Fruit fly (Drosophila melanogaster) whole organism, embryonic: ENCODE measurements around the gene dgt6.

Experiments used
- Aef1 ChIP-seq: fragments of 200-800 bp; sonication (Bioruptor generic); IDR thresholded peaks from 3 replicates; pipeline ENCODE4 v1.3.6; 2022; ENCODE audit warnings: missing biosample characterization, missing genetic modification characterization
- BtbVII ChIP-seq: fragments of 200-800 bp; sonication (Bioruptor generic); optimal IDR thresholded peaks from 3 replicates; lab custom pipeline; 2017; ENCODE audit warnings: missing biosample characterization, mild to moderate bottlenecking, missing genetic modification characterization
- Bteb2 ChIP-seq: fragments of 200-800 bp; sonication (Bioruptor generic); optimal IDR thresholded peaks from 2 replicates; lab custom pipeline; 2016; ENCODE audit warnings: missing biosample characterization, missing genetic modification characterization
- CG13296 ChIP-seq: fragments of 200-800 bp; sonication (Bioruptor generic); optimal IDR thresholded peaks from 3 replicates; lab custom pipeline; 2018; ENCODE audit warnings: missing biosample characterization, mild to moderate bottlenecking, missing genetic modification characterization
- CG14050 ChIP-seq: fragments of 200-800 bp; sonication (Bioruptor generic); IDR thresholded peaks from 3 replicates; pipeline ENCODE4 v1.3.6; 2022; ENCODE audit warnings: missing biosample characterization, missing genetic modification characterization
- CG14667 ChIP-seq: fragments of 200-800 bp; sonication (Bioruptor generic); IDR thresholded peaks from 2 replicates; pipeline ENCODE4 v1.3.6; 2022; ENCODE audit warnings: missing biosample characterization, missing genetic modification characterization
- CG14965 ChIP-seq: fragments of 200-800 bp; sonication (Bioruptor generic); optimal IDR thresholded peaks from 2 replicates; lab custom pipeline; 2016; ENCODE audit warnings: missing biosample characterization, missing genetic modification characterization, borderline replicate concordance
- CG15514 ChIP-seq: fragments of 200-800 bp; sonication (Bioruptor generic); optimal IDR thresholded peaks from 3 replicates; lab custom pipeline; 2017; ENCODE audit warnings: missing biosample characterization, missing genetic modification characterization, mild to moderate bottlenecking, moderate library complexity, missing genetic modification reagents
- CG15696 ChIP-seq: fragments of 200-800 bp; sonication (Bioruptor generic); optimal IDR thresholded peaks from 2 replicates; lab custom pipeline; 2019; ENCODE audit warnings: missing biosample characterization, mild to moderate bottlenecking, missing genetic modification characterization, moderate library complexity
- CG17359 ChIP-seq: fragments of 200-800 bp; sonication (Bioruptor generic); optimal IDR thresholded peaks from 3 replicates; lab custom pipeline; 2018; ENCODE audit warnings: missing biosample characterization, mild to moderate bottlenecking, missing genetic modification characterization, moderate library complexity
- CG17361 ChIP-seq: fragments of 200-800 bp; sonication (Bioruptor generic); IDR thresholded peaks from 3 replicates; pipeline ENCODE4 v1.3.6; 2022; ENCODE audit warnings: missing biosample characterization, missing genetic modification characterization
- CG18262 ChIP-seq: fragments of 200-800 bp; optimal IDR thresholded peaks from 3 replicates; lab custom pipeline; 2019; ENCODE audit warnings: missing biosample characterization, mild to moderate bottlenecking, missing genetic modification characterization, moderate library complexity
- CG18476 ChIP-seq: fragments of 200-800 bp; sonication (Bioruptor generic); optimal IDR thresholded peaks from 2 replicates; lab custom pipeline; 2016; ENCODE audit warnings: missing biosample characterization, mild to moderate bottlenecking, missing genetic modification characterization
- CG18764 ChIP-seq: fragments of 200-800 bp; sonication (Bioruptor generic); optimal IDR thresholded peaks from 3 replicates; lab custom pipeline; 2016; ENCODE audit warnings: missing biosample characterization, missing genetic modification characterization
- CG2120 ChIP-seq: fragments of 200-800 bp; sonication (Bioruptor generic); optimal IDR thresholded peaks from 3 replicates; lab custom pipeline; 2016; ENCODE audit warnings: missing biosample characterization, missing genetic modification characterization
- CG2875 ChIP-seq: fragments of 200-800 bp; sonication (Bioruptor generic); optimal IDR thresholded peaks from 2 replicates; lab custom pipeline; 2017; ENCODE audit warnings: missing biosample characterization, mild to moderate bottlenecking, missing genetic modification characterization, missing genetic modification reagents
- CG30403 ChIP-seq: fragments of 200-800 bp; sonication (Bioruptor generic); optimal IDR thresholded peaks from 3 replicates; lab custom pipeline; 2016; ENCODE audit warnings: missing biosample characterization, missing genetic modification characterization
- CG34422 ChIP-seq: fragments of 200-800 bp; sonication (Bioruptor generic); IDR thresholded peaks from 3 replicates; pipeline ENCODE4 v1.3.6; 2022; ENCODE audit warnings: missing biosample characterization, missing genetic modification characterization
- CG6765 ChIP-seq: fragments of 200-800 bp; sonication (Bioruptor generic); optimal IDR thresholded peaks from 3 replicates; lab custom pipeline; 2017; ENCODE audit warnings: missing biosample characterization, mild to moderate bottlenecking, missing genetic modification characterization
- CG7987 ChIP-seq: fragments of 200-800 bp; sonication (Bioruptor generic); optimal IDR thresholded peaks from 2 replicates; lab custom pipeline; 2018; ENCODE audit warnings: missing biosample characterization, mild to moderate bottlenecking, missing genetic modification characterization, moderate library complexity
- CG9215 ChIP-seq: fragments of 200-800 bp; sonication (Bioruptor generic); IDR thresholded peaks from 2 replicates; pipeline ENCODE4 v1.3.6; 2022; ENCODE audit warnings: missing biosample characterization, missing genetic modification characterization
- CG9609 ChIP-seq: fragments of 200-800 bp; sonication (Bioruptor generic); optimal IDR thresholded peaks from 3 replicates; lab custom pipeline; 2016; ENCODE audit warnings: missing biosample characterization, missing genetic modification characterization
- D19B ChIP-seq: fragments of 200-800 bp; sonication (Bioruptor generic); optimal IDR thresholded peaks from 2 replicates; lab custom pipeline; 2017; ENCODE audit warnings: missing biosample characterization, mild to moderate bottlenecking, missing genetic modification characterization
- Dek ChIP-seq: fragments of 200-800 bp; sonication (Bioruptor generic); optimal IDR thresholded peaks from 3 replicates; lab custom pipeline; 2019; ENCODE audit warnings: missing biosample characterization, mild to moderate bottlenecking, missing genetic modification characterization, moderate library complexity
- Ets97D ChIP-seq: fragments of 200-800 bp; sonication (Bioruptor generic); optimal IDR thresholded peaks from 3 replicates; lab custom pipeline; 2016; ENCODE audit warnings: missing biosample characterization, missing genetic modification characterization
- Fer2 ChIP-seq: fragments of 200-800 bp; sonication (Bioruptor generic); optimal IDR thresholded peaks from 2 replicates; lab custom pipeline; 2018; ENCODE audit warnings: missing biosample characterization, mild to moderate bottlenecking, missing genetic modification characterization, moderate library complexity
- HLH3B ChIP-seq: fragments of 200-800 bp; sonication (Bioruptor generic); IDR thresholded peaks from 2 replicates; pipeline ENCODE4 v1.3.6; 2022; ENCODE audit warnings: missing biosample characterization, missing genetic modification characterization
- Hr51 ChIP-seq, 2 experiments: fragments of 200-800 bp; sonication (Bioruptor generic); optimal IDR thresholded peaks; 2 replicates in 1 of 2; 3 replicates in 1 of 2; lab custom pipeline; 2016 to 2018; ENCODE audit warnings: missing biosample characterization in 2 of 2, missing genetic modification characterization in 2 of 2, mild to moderate bottlenecking in 1 of 2, moderate library complexity in 1 of 2
- Lhr ChIP-seq: fragments of 200-800 bp; sonication (Bioruptor generic); optimal IDR thresholded peaks from 3 replicates; lab custom pipeline; 2017; ENCODE audit warnings: mild to moderate bottlenecking, missing biosample characterization, missing genetic modification reagents, missing genetic modification characterization
- Lim3 ChIP-seq: fragments of 200-800 bp; sonication (Bioruptor generic); IDR thresholded peaks from 2 replicates; pipeline ENCODE4 v1.3.6; 2022; ENCODE audit warnings: missing biosample characterization, missing genetic modification characterization
- MBD-R2 ChIP-seq: fragments of 200-800 bp; sonication (Bioruptor generic); IDR thresholded peaks from 2 replicates; pipeline ENCODE4 v1.3.6; 2022; ENCODE audit warnings: missing biosample characterization, missing genetic modification characterization
- Mad ChIP-seq: fragments of 200-800 bp; sonication (Bioruptor generic); optimal IDR thresholded peaks from 2 replicates; lab custom pipeline; 2016; ENCODE audit warnings: missing biosample characterization, missing genetic modification characterization
- Ptx1 ChIP-seq: fragments of 200-800 bp; sonication (Bioruptor generic); IDR thresholded peaks from 2 replicates; pipeline ENCODE4 v1.3.6; 2022; ENCODE audit warnings: missing biosample characterization, missing genetic modification characterization
- Ravus ChIP-seq: fragments of 200-800 bp; sonication (Bioruptor generic); IDR thresholded peaks from 2 replicates; pipeline ENCODE4 v1.3.6; 2022; ENCODE audit warnings: missing biosample characterization, missing genetic modification characterization
- Xrp1 ChIP-seq: fragments of 200-800 bp; sonication (Bioruptor generic); IDR thresholded peaks from 2 replicates; pipeline ENCODE4 v1.3.6; 2022; ENCODE audit warnings: missing biosample characterization, missing genetic modification characterization
- ara ChIP-seq: fragments of 200-800 bp; sonication (Bioruptor generic); IDR thresholded peaks from 2 replicates; pipeline ENCODE4 v1.3.6; 2022; ENCODE audit warnings: missing biosample characterization, missing genetic modification characterization
- ato ChIP-seq: fragments of 200-800 bp; sonication (Bioruptor generic); IDR thresholded peaks from 2 replicates; pipeline ENCODE4 v1.3.6; 2022; ENCODE audit warnings: missing biosample characterization, missing genetic modification characterization; ENCODE audit not compliant: partially characterized antibody
- dysf ChIP-seq: fragments of 200-800 bp; sonication (Bioruptor generic); IDR thresholded peaks from 3 replicates; pipeline ENCODE4 v1.3.6; 2022; ENCODE audit warnings: missing biosample characterization, missing genetic modification characterization
- en ChIP-seq: fragments of 200-800 bp; sonication (Bioruptor generic); optimal IDR thresholded peaks from 2 replicates; lab custom pipeline; 2016; ENCODE audit warnings: missing biosample characterization, missing genetic modification characterization
- eyg ChIP-seq: fragments of 200-800 bp; sonication (Bioruptor generic); optimal IDR thresholded peaks from 3 replicates; lab custom pipeline; 2016; ENCODE audit warnings: missing biosample characterization, missing genetic modification characterization
- gsb-n ChIP-seq: fragments of 200-800 bp; sonication (Bioruptor generic); optimal IDR thresholded peaks from 3 replicates; lab custom pipeline; 2018; ENCODE audit warnings: missing biosample characterization, mild to moderate bottlenecking, missing genetic modification characterization
- kah ChIP-seq: fragments of 200-800 bp; sonication (Bioruptor generic); optimal IDR thresholded peaks from 2 replicates; lab custom pipeline; 2018; ENCODE audit warnings: missing biosample characterization, mild to moderate bottlenecking, missing genetic modification characterization
- oc ChIP-seq: fragments of 200-800 bp; sonication (Bioruptor generic); optimal IDR thresholded peaks from 2 replicates; lab custom pipeline; 2018; ENCODE audit warnings: missing biosample characterization, mild to moderate bottlenecking, missing genetic modification characterization, moderate library complexity
- peb ChIP-seq: fragments of 200-800 bp; sonication (Bioruptor generic); IDR thresholded peaks from 2 replicates; pipeline ENCODE4 v1.3.6; 2022; ENCODE audit warnings: missing biosample characterization, missing genetic modification characterization
- pzg ChIP-seq: fragments of 200-800 bp; sonication (Bioruptor generic); optimal IDR thresholded peaks from 3 replicates; lab custom pipeline; 2018; ENCODE audit warnings: missing biosample characterization, mild to moderate bottlenecking, missing genetic modification characterization, moderate library complexity
- sens-2 ChIP-seq: fragments of 200-800 bp; sonication (Bioruptor generic); IDR thresholded peaks from 2 replicates; pipeline ENCODE4 v1.3.6; 2022; ENCODE audit warnings: missing biosample characterization, missing genetic modification characterization
- so ChIP-seq: fragments of 200-800 bp; sonication (Bioruptor generic); IDR thresholded peaks from 3 replicates; pipeline ENCODE4 v1.3.6; 2022; ENCODE audit warnings: missing biosample characterization, missing genetic modification characterization
- stc ChIP-seq: fragments of 200-800 bp; sonication (Bioruptor generic); IDR thresholded peaks from 2 replicates; pipeline ENCODE4 v1.3.6; 2022; ENCODE audit warnings: missing biosample characterization, missing genetic modification characterization
- tna ChIP-seq: fragments of 200-800 bp; sonication (Bioruptor generic); IDR thresholded peaks from 2 replicates; pipeline ENCODE4 v1.3.6; 2022; ENCODE audit warnings: missing biosample characterization, missing genetic modification characterization; ENCODE audit not compliant: partially characterized antibody
- wor ChIP-seq: fragments of 200-800 bp; sonication (Bioruptor generic); IDR thresholded peaks from 2 replicates; pipeline ENCODE4 v1.3.6; 2022; ENCODE audit warnings: missing biosample characterization, missing genetic modification characterization

Gene dgt6

DNA sequence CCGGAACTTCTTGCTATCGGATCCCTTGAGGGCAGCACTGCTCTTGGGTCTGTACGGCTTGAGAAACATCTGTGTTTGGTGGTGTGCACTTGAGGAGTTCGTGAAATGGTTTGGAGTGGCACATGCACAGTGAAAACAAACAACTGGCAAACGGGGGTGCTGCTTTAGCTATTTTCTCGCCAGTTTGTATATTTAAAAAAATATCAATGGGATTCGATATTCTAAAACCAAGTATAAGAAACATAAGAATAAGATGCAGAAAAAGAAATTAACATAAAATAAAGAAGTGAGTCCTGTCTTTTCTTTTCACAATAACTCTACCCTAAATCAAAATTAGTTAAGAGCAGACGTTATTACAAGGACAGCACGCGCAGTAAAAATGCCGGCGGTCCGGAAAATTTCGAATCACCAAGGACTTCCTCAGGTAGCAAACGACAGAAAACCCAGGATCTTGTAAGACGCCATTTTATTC is 20.9 kb upstream of the dgt6 start, which contains the start of gene eIF2D (continued):
- peak; percentile 64 for TF ChIP-seq CG2120 (GFP tag; lab: Kevin White, UChicago)
- TF ChIP-seq en (GFP tag; lab: Kevin White, UChicago), result no peak
- peak; percentile 35 for TF ChIP-seq Ets97D (GFP tag; lab: Kevin White, UChicago)
- peak; percentile 63 for TF ChIP-seq CG17359 (tag; lab: Kevin White, UChicago)
- peak; percentile 67 for TF ChIP-seq CG30403 (GFP tag; lab: Kevin White, UChicago)
- peak; percentile 58; the same call in 1 of the 3 replicates for TF ChIP-seq so (GFP tag; lab: Robert Waterston, UW)
- peak; percentile 74; the same call in 1 of the 3 replicates for TF ChIP-seq CG34422
- peak; percentile 66 for TF ChIP-seq CG15696 (tag; lab: Kevin White, UChicago)
- TF ChIP-seq Lim3, result no peak
- peak; percentile 53 for TF ChIP-seq Ptx1 (GFP tag; lab: Robert Waterston, UW)
- no peak for TF ChIP-seq CG6765
- no peak for TF ChIP-seq peb
- TF ChIP-seq HLH3B (GFP tag; lab: Robert Waterston, UW), result peak; percentile 61; the same call in 1 of the 2 replicates
- peak; percentile 39; the same call in 1 of the 2 replicates for TF ChIP-seq CG14667 (GFP tag; lab: Robert Waterston, UW)
- no peak for TF ChIP-seq CG7987
- TF ChIP-seq ara (GFP tag; lab: Robert Waterston, UW), result peak; percentile 70; the same call in 1 of the 2 replicates
- no peak for TF ChIP-seq ato
- TF ChIP-seq Lhr (GFP tag; lab: Kevin White, UChicago), result no peak
- TF ChIP-seq BtbVII (GFP tag; lab: Kevin White, UChicago), result peak; percentile 53
- no peak for TF ChIP-seq Ravus (GFP tag; lab: Robert Waterston, UW)
- TF ChIP-seq D19B (GFP tag; lab: Kevin White, UChicago), result peak; percentile 41
- TF ChIP-seq Mad (GFP tag; lab: Kevin White, UChicago), result peak; percentile 42
- peak; percentile 72 for TF ChIP-seq CG18262 (tag; lab: Kevin White, UChicago)
- TF ChIP-seq CG18764 (GFP tag; lab: Kevin White, UChicago), result no peak
- TF ChIP-seq CG9215 (GFP tag; lab: Robert Waterston, UW), result no peak; the same call in 1 of the 2 replicates
- peak; percentile 77 for TF ChIP-seq CG17361 (GFP tag; lab: Robert Waterston, UW)
- TF ChIP-seq dysf, result peak; percentile 66; the same call in 2 of the 3 replicates
- TF ChIP-seq Aef1 (GFP tag; lab: Robert Waterston, UW), result peak; percentile 34; the same call in 1 of the 3 replicates
- peak; percentile 33 for TF ChIP-seq Dek
- TF ChIP-seq CG18476, result peak; percentile 20
- no peak for TF ChIP-seq CG2875
- TF ChIP-seq oc, result no peak
- TF ChIP-seq CG9609 (GFP tag; lab: Kevin White, UChicago), result no peak
- peak; percentile 45; the same call in 1 of the 2 replicates for TF ChIP-seq stc (GFP tag; lab: Robert Waterston, UW)
- no peak for TF ChIP-seq gsb-n (tag; lab: Kevin White, UChicago)
- peak; percentile 19; the same call in 1 of the 2 replicates for TF ChIP-seq wor (GFP tag; lab: Robert Waterston, UW)
- TF ChIP-seq CG13296 (GFP tag; lab: Kevin White, UChicago), result peak; percentile 62
- TF ChIP-seq eyg (GFP tag; lab: Kevin White, UChicago), result no peak
- TF ChIP-seq sens-2 (GFP tag; lab: Robert Waterston, UW), result peak; percentile 40; the same call in 1 of the 2 replicates
- TF ChIP-seq CG15514 (GFP tag; lab: Kevin White, UChicago), result peak; percentile 77
- peak; percentile 15; the same call in 1 of the 3 replicates for TF ChIP-seq CG14050
- TF ChIP-seq Hr51 (GFP tag; optimal IDR thresholded peaks at IDR 0.05; lab: Kevin White, UChicago), result peak in 1 of 2 experiments; percentile 67
- TF ChIP-seq MBD-R2 (GFP tag; lab: Robert Waterston, UW), result peak; percentile 78
- peak; percentile 53 for TF ChIP-seq Bteb2 (GFP tag; lab: Kevin White, UChicago)
- no peak for TF ChIP-seq tna (GFP tag; lab: Robert Waterston, UW)
- peak; percentile 30 for TF ChIP-seq pzg (GFP tag; lab: Kevin White, UChicago)
- TF ChIP-seq CG14965, result no peak
- TF ChIP-seq kah (GFP tag; lab: Kevin White, UChicago), result peak; percentile 30
- peak; percentile 29 for TF ChIP-seq Fer2 (tag; lab: Kevin White, UChicago)
- peak; percentile 75 for TF ChIP-seq Xrp1 (GFP tag; lab: Robert Waterston, UW)
